Fruit fly (Drosophila melanogaster) whole organism, prepupa: ENCODE results near the gene rempA.

Experiments
- Blimp-1 ChIP-seq: fragments of 200-800 bp; sonication (Bioruptor generic); optimal IDR thresholded peaks from 3 replicates; lab custom pipeline; 2017; ENCODE audit warnings: missing biosample characterization, missing genetic modification characterization, mild to moderate bottlenecking, moderate library complexity, missing genetic modification reagents
- CG10631 ChIP-seq: fragments of 200-800 bp; sonication (Bioruptor generic); optimal IDR thresholded peaks from 2 replicates; lab custom pipeline; 2016; ENCODE audit warnings: missing biosample characterization, missing genetic modification characterization
- CG10669 ChIP-seq: fragments of 200-800 bp; sonication (Bioruptor generic); optimal IDR thresholded peaks from 3 replicates; lab custom pipeline; 2018; ENCODE audit warnings: missing biosample characterization, mild to moderate bottlenecking, missing genetic modification characterization, moderate library complexity
- CG11294 ChIP-seq: fragments of 200-800 bp; sonication (Bioruptor generic); IDR thresholded peaks from 2 replicates; pipeline ENCODE4 v1.3.6; 2022; ENCODE audit warnings: missing biosample characterization, missing genetic modification characterization
- CG11762 ChIP-seq: fragments of 200-800 bp; sonication (Bioruptor generic); optimal IDR thresholded peaks from 3 replicates; lab custom pipeline; 2016; ENCODE audit warnings: missing biosample characterization, missing genetic modification characterization; ENCODE audit not compliant: insufficient read depth
- CG11902 ChIP-seq: fragments of 200-800 bp; sonication (Bioruptor generic); optimal IDR thresholded peaks from 3 replicates; lab custom pipeline; 2016; ENCODE audit warnings: missing biosample characterization, missing genetic modification characterization
- CG15336 ChIP-seq: fragments of 200-800 bp; sonication (Bioruptor generic); IDR thresholded peaks from 2 replicates; pipeline ENCODE4 v1.3.6; 2022; ENCODE audit warnings: missing biosample characterization, missing genetic modification characterization
- CG1621 ChIP-seq: fragments of 200-800 bp; sonication (Bioruptor generic); optimal IDR thresholded peaks from 3 replicates; lab custom pipeline; 2018; ENCODE audit warnings: missing biosample characterization, mild to moderate bottlenecking, missing genetic modification characterization
- CG16779 ChIP-seq: fragments of 200-800 bp; sonication (Bioruptor generic); optimal IDR thresholded peaks from 3 replicates; lab custom pipeline; 2017; ENCODE audit warnings: missing biosample characterization, mild to moderate bottlenecking, missing genetic modification characterization
- CG3032 ChIP-seq: fragments of 200-800 bp; optimal IDR thresholded peaks from 2 replicates; lab custom pipeline; 2019; ENCODE audit warnings: missing biosample characterization, mild to moderate bottlenecking, missing genetic modification characterization, moderate library complexity
- CG31627 ChIP-seq: fragments of 200-800 bp; sonication (Bioruptor generic); optimal IDR thresholded peaks from 3 replicates; lab custom pipeline; 2016; ENCODE audit warnings: missing biosample characterization, missing genetic modification characterization
- CG32006 ChIP-seq: fragments of 200-800 bp; sonication (Bioruptor generic); optimal IDR thresholded peaks from 3 replicates; lab custom pipeline; 2017; ENCODE audit warnings: missing biosample characterization, mild to moderate bottlenecking, missing genetic modification characterization
- CG34406 ChIP-seq: fragments of 200-800 bp; sonication (Bioruptor generic); optimal IDR thresholded peaks from 3 replicates; lab custom pipeline; 2016; ENCODE audit warnings: missing biosample characterization, missing genetic modification characterization
- CG3919 ChIP-seq: fragments of 200-800 bp; sonication (Bioruptor generic); optimal IDR thresholded peaks from 3 replicates; lab custom pipeline; 2016; ENCODE audit warnings: missing biosample characterization, missing genetic modification characterization
- CG4318 ChIP-seq: fragments of 200-800 bp; sonication (Bioruptor generic); optimal IDR thresholded peaks from 3 replicates; lab custom pipeline; 2017; ENCODE audit warnings: missing biosample characterization, mild to moderate bottlenecking, missing genetic modification characterization
- CG6163 ChIP-seq: fragments of 200-800 bp; sonication (Bioruptor generic); IDR thresholded peaks from 3 replicates; pipeline ENCODE4 v1.3.6; 2022; ENCODE audit warnings: missing biosample characterization, missing genetic modification characterization
- CG6276 ChIP-seq: fragments of 200-800 bp; sonication (Bioruptor generic); optimal IDR thresholded peaks from 2 replicates; lab custom pipeline; 2017; ENCODE audit warnings: missing biosample characterization, mild to moderate bottlenecking, missing genetic modification characterization
- CG6792 ChIP-seq: fragments of 200-800 bp; sonication (Bioruptor generic); optimal IDR thresholded peaks from 3 replicates; lab custom pipeline; 2016; ENCODE audit warnings: missing biosample characterization, missing genetic modification characterization
- CG6808 ChIP-seq: fragments of 200-800 bp; sonication (Bioruptor generic); optimal IDR thresholded peaks from 3 replicates; lab custom pipeline; 2017; ENCODE audit warnings: missing biosample characterization, missing genetic modification characterization, mild to moderate bottlenecking, moderate library complexity, missing genetic modification reagents
- CG8319 ChIP-seq: fragments of 200-800 bp; sonication (Bioruptor generic); optimal IDR thresholded peaks from 3 replicates; lab custom pipeline; 2016; ENCODE audit warnings: missing biosample characterization, missing genetic modification characterization
- Eip75B ChIP-seq: fragments of 200-800 bp; sonication (Bioruptor generic); optimal IDR thresholded peaks from 3 replicates; lab custom pipeline; 2016; ENCODE audit warnings: missing biosample characterization, missing genetic modification characterization
- Eip93F ChIP-seq: fragments of 200-800 bp; sonication (Bioruptor generic); optimal IDR thresholded peaks from 2 replicates; lab custom pipeline; 2016; ENCODE audit warnings: missing biosample characterization, mild to moderate bottlenecking, missing genetic modification characterization
- Ets21C ChIP-seq: fragments of 200-800 bp; sonication (Bioruptor generic); optimal IDR thresholded peaks from 3 replicates; lab custom pipeline; 2016; ENCODE audit warnings: missing biosample characterization, missing genetic modification characterization
- Gug ChIP-seq: fragments of 200-800 bp; sonication (Bioruptor generic); IDR thresholded peaks from 2 replicates; pipeline ENCODE4 v1.3.6; 2022; ENCODE audit warnings: missing biosample characterization, missing genetic modification characterization
- Hr39 ChIP-seq: fragments of 200-800 bp; sonication (Bioruptor generic); optimal IDR thresholded peaks from 2 replicates; lab custom pipeline; 2016; ENCODE audit warnings: missing biosample characterization, missing genetic modification characterization
- Hr4 ChIP-seq: fragments of 200-800 bp; sonication (Bioruptor generic); optimal IDR thresholded peaks from 3 replicates; lab custom pipeline; 2016; ENCODE audit warnings: missing biosample characterization, missing genetic modification characterization
- Lpt ChIP-seq: fragments of 200-800 bp; sonication (Bioruptor generic); optimal IDR thresholded peaks from 3 replicates; lab custom pipeline; 2016; ENCODE audit warnings: missing biosample characterization, missing genetic modification characterization
- Met ChIP-seq: fragments of 200-800 bp; sonication (Bioruptor generic); optimal IDR thresholded peaks from 3 replicates; lab custom pipeline; 2016; ENCODE audit warnings: missing biosample characterization, missing genetic modification characterization
- OdsH ChIP-seq: fragments of 200-800 bp; sonication (Bioruptor generic); optimal IDR thresholded peaks from 3 replicates; lab custom pipeline; 2016; ENCODE audit warnings: missing biosample characterization, missing genetic modification characterization
- Smox ChIP-seq: fragments of 200-800 bp; sonication (Bioruptor generic); optimal IDR thresholded peaks from 3 replicates; lab custom pipeline; 2016; ENCODE audit warnings: missing biosample characterization, missing genetic modification characterization
- Sox14 ChIP-seq: fragments of 200-800 bp; sonication (Bioruptor generic); optimal IDR thresholded peaks from 3 replicates; lab custom pipeline; 2016; ENCODE audit warnings: missing biosample characterization, missing genetic modification characterization
- Sox15 ChIP-seq: fragments of 200-800 bp; sonication (Bioruptor generic); optimal IDR thresholded peaks from 3 replicates; lab custom pipeline; 2016; ENCODE audit warnings: missing biosample characterization, missing genetic modification characterization
- achi ChIP-seq: fragments of 200-800 bp; sonication (Bioruptor generic); optimal IDR thresholded peaks from 3 replicates; lab custom pipeline; 2016; ENCODE audit warnings: missing biosample characterization, missing genetic modification characterization
- acj6 ChIP-seq: fragments of 200-800 bp; sonication (Bioruptor generic); optimal IDR thresholded peaks from 3 replicates; lab custom pipeline; 2016; ENCODE audit warnings: missing biosample characterization, missing genetic modification characterization
- cyc ChIP-seq: fragments of 200-800 bp; sonication (Bioruptor generic); optimal IDR thresholded peaks from 3 replicates; lab custom pipeline; 2016; ENCODE audit warnings: missing biosample characterization, missing genetic modification characterization
- dac ChIP-seq: fragments of 200-800 bp; sonication (Bioruptor generic); optimal IDR thresholded peaks from 2 replicates; lab custom pipeline; 2017; ENCODE audit warnings: missing biosample characterization, mild to moderate bottlenecking, missing genetic modification characterization
- dsx ChIP-seq: fragments of 200-800 bp; optimal IDR thresholded peaks from 3 replicates; lab custom pipeline; 2019; ENCODE audit warnings: missing biosample characterization, mild to moderate bottlenecking, missing genetic modification characterization, moderate library complexity; ENCODE audit not compliant: poor library complexity, severe bottlenecking
- eg ChIP-seq: fragments of 200-800 bp; sonication (Bioruptor generic); IDR thresholded peaks from 3 replicates; pipeline ENCODE4 v1.3.6; 2022; ENCODE audit warnings: missing biosample characterization, missing genetic modification characterization
- esn ChIP-seq: fragments of 200-800 bp; sonication (Bioruptor generic); optimal IDR thresholded peaks from 2 replicates; lab custom pipeline; 2016; ENCODE audit warnings: missing biosample characterization, mild to moderate bottlenecking, missing genetic modification characterization, moderate library complexity
- fd59A ChIP-seq: fragments of 200-800 bp; sonication (Bioruptor generic); optimal IDR thresholded peaks from 2 replicates; lab custom pipeline; 2017; ENCODE audit warnings: missing biosample characterization, mild to moderate bottlenecking, missing genetic modification characterization, missing genetic modification reagents
- fd85E ChIP-seq: fragments of 200-800 bp; sonication (Bioruptor generic); optimal IDR thresholded peaks from 3 replicates; lab custom pipeline; 2016; ENCODE audit warnings: missing biosample characterization, missing genetic modification characterization
- fkh ChIP-seq: fragments of 200-800 bp; sonication (Bioruptor generic); optimal IDR thresholded peaks from 3 replicates; lab custom pipeline; 2017; ENCODE audit warnings: missing biosample characterization, mild to moderate bottlenecking, missing genetic modification characterization, moderate library complexity
- net ChIP-seq: fragments of 200-800 bp; sonication (Bioruptor generic); optimal IDR thresholded peaks from 3 replicates; lab custom pipeline; 2016; ENCODE audit warnings: missing biosample characterization, missing genetic modification characterization
- pdm3 ChIP-seq: fragments of 200-800 bp; sonication (Bioruptor generic); optimal IDR thresholded peaks from 3 replicates; lab custom pipeline; 2016; ENCODE audit warnings: missing biosample characterization, missing genetic modification characterization
- spab ChIP-seq: fragments of 200-800 bp; sonication (Bioruptor generic); optimal IDR thresholded peaks from 2 replicates; lab custom pipeline; 2017; ENCODE audit warnings: missing biosample characterization, mild to moderate bottlenecking, missing genetic modification characterization, missing genetic modification reagents
- ss ChIP-seq, 2 experiments: fragments of 200-800 bp; sonication (Bioruptor generic); optimal IDR thresholded peaks; 2 replicates in 1 of 2; 3 replicates in 1 of 2; lab custom pipeline; 2017 to 2018; ENCODE audit warnings: mild to moderate bottlenecking in 2 of 2, missing biosample characterization in 2 of 2, missing genetic modification characterization in 2 of 2, moderate library complexity in 1 of 2
- svp ChIP-seq: fragments of 200-800 bp; sonication (Bioruptor generic); peaks from one replicate; lab custom pipeline; 2016; ENCODE audit warnings: missing biosample characterization, missing genetic modification characterization
- topi ChIP-seq: fragments of 200-800 bp; sonication (Bioruptor generic); optimal IDR thresholded peaks from 3 replicates; lab custom pipeline; 2016; ENCODE audit warnings: missing biosample characterization, missing genetic modification characterization
- vri ChIP-seq: fragments of 200-800 bp; sonication (Bioruptor generic); optimal IDR thresholded peaks from 3 replicates; lab custom pipeline; 2016; ENCODE audit warnings: missing biosample characterization, mild to moderate bottlenecking, missing genetic modification characterization

Gene rempA

DNA sequence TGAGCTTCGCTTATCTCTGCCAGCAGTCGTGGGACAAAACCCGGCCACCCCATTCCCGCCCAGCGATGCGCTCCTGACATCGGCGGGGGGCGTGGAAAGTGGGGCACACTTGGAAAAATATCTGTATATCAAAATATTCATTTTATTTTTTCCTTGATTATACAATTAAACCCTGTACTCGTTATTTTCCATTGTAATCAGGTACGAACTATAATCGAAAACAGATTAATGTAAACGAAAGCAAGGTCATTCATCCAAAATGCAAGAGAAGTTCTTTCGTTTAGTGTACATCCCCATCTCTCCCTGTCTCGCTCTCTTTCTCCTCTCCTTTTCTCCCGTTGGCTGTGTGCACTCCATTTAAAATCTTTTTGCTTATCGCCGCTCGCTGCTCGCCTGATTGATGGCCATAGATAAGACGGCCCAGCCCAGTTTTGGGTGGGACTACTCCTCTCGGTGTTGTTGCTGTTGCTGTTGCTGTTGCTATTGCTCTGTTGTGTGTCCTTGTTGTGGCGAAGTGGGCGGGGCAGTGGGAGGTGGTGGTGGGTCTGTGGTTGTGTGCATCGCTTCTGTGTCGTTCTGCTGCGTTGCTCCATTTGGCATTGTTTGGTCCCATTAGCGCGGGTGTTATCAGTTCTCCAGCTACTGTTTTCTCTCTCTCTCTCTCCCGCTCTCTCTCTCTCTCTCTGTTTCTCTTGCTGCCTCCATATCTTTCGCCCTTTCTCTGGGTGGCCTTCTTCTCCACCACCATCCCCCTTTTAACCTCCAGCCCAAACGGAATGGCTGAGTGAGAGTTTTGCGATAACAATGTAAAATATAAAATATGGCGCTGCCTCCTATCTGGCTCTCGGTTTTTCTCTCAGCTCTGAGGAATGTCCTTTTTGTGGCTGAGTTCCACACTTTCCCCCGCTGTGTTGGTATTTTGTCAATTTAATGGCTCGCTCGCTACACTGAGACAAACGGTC, 43.8 kb downstream of the rempA start:
- TF ChIP-seq Lpt (GFP tag; lab: Kevin White, UChicago) (peak; percentile 49), CG11294 (GFP tag; lab: Robert Waterston, UW) (peak; percentile 59; the same call in 1 of the 2 replicates), svp (peak; percentile 91), CG10631 (GFP tag; lab: Kevin White, UChicago) (peak; percentile 76), net (GFP tag; lab: Kevin White, UChicago) (peak; percentile 74), achi (peak; percentile 70), CG11762 (peak; percentile 63), Ets21C (GFP tag; lab: Kevin White, UChicago) (peak; percentile 86), eg (peak; percentile 69), Eip75B (peak; percentile 84), CG4318 (GFP tag; lab: Kevin White, UChicago) (peak; percentile 48), CG8319 (GFP tag; lab: Kevin White, UChicago) (peak; percentile 58), CG10669 (GFP tag; lab: Kevin White, UChicago) (peak; percentile 76), acj6 (GFP tag; lab: Kevin White, UChicago) (peak; percentile 81), CG15336 (peak; percentile 67), CG3032 (tag; lab: Kevin White, UChicago) (peak; percentile 80), Sox15 (peak; percentile 63), CG1621 (tag; lab: Kevin White, UChicago) (peak; percentile 76), dac (GFP tag; lab: Kevin White, UChicago) (peak; percentile 38), Gug (GFP tag; lab: Robert Waterston, UW) (peak; percentile 70), fkh (GFP tag; lab: Kevin White, UChicago) (no peak), Smox (GFP tag; lab: Kevin White, UChicago) (peak; percentile 77), CG6808 (GFP tag; lab: Kevin White, UChicago) (peak; percentile 75), spab (GFP tag; lab: Kevin White, UChicago) (peak; percentile 68), CG6276 (GFP tag; lab: Kevin White, UChicago) (peak; percentile 59), CG6163 (peak; percentile 85), CG32006 (GFP tag; lab: Kevin White, UChicago) (peak; percentile 79), fd59A (GFP tag; lab: Kevin White, UChicago) (peak; percentile 72), esn (GFP tag; lab: Kevin White, UChicago) (peak; percentile 86), Hr39 (GFP tag; lab: Kevin White, UChicago) (peak; percentile 83), CG11902 (GFP tag; lab: Kevin White, UChicago) (peak; percentile 78), fd85E (GFP tag; lab: Kevin White, UChicago) (peak; percentile 57), CG16779 (peak; percentile 15), topi (GFP tag; lab: Kevin White, UChicago) (peak; percentile 81), Met (GFP tag; lab: Kevin White, UChicago) (peak; percentile 83), Sox14 (GFP tag; lab: Kevin White, UChicago) (peak; percentile 82), Hr4 (GFP tag; lab: Kevin White, UChicago) (peak; percentile 62), Blimp-1 (GFP tag; lab: Kevin White, UChicago) (peak; percentile 28), OdsH (GFP tag; lab: Kevin White, UChicago) (peak; percentile 78), CG6792 (GFP tag; lab: Kevin White, UChicago) (peak; percentile 84), cyc (peak; percentile 81), CG34406 (peak; percentile 71), ss (GFP tag; optimal IDR thresholded peaks at IDR 0.05; lab: Kevin White, UChicago) (peak; percentile 14 to 59), Eip93F (GFP tag; lab: Kevin White, UChicago) (no peak), CG3919 (GFP tag; lab: Kevin White, UChicago) (peak; percentile 81), dsx (GFP tag; lab: Kevin White, UChicago) (peak; percentile 65), CG31627 (GFP tag; lab: Kevin White, UChicago) (peak; percentile 86), vri (GFP tag; lab: Kevin White, UChicago) (peak; percentile 31), pdm3 (GFP tag; lab: Kevin White, UChicago) (peak; percentile 85)
